Fruit fly (Drosophila melanogaster) Kc167 (cell line): ENCODE data around the gene CG42324.

Experiments used
- Myc ChIP-seq: fragments of >200 bp; optimal IDR thresholded peaks from 2 replicates; lab custom pipeline; 2017; ENCODE audit warnings: missing external identifiers
- Sin3A ChIP-seq: fragments of >200 bp; optimal IDR thresholded peaks from 2 replicates; lab custom pipeline; 2018; ENCODE audit warnings: missing external identifiers
- h ChIP-seq: fragments of >200 bp; optimal IDR thresholded peaks from 3 replicates; lab custom pipeline; 2018; ENCODE audit warnings: missing external identifiers
- insv ChIP-seq: fragments of >200 bp; optimal IDR thresholded peaks from 3 replicates; lab custom pipeline; 2018; ENCODE audit warnings: missing external identifiers
- psq ChIP-seq: fragments of >200 bp; optimal IDR thresholded peaks from 2 replicates; lab custom pipeline; 2017; ENCODE audit warnings: missing external identifiers
- ttk ChIP-seq: sonication (Bioruptor generic); optimal IDR thresholded peaks from 2 replicates; lab custom pipeline; 2017; ENCODE audit warnings: missing external identifiers

- TF ChIP-seq ttk (lab: Kevin White, UChicago) (no peak), psq (lab: Kevin White, UChicago) (no peak), Sin3A (lab: Kevin White, UChicago) (no peak), insv (lab: Kevin White, UChicago) (no peak), h (lab: Kevin White, UChicago) (no peak), Myc (lab: Kevin White, UChicago) (no peak)
Observed at dm6 chr3L:3444246-3444785, 27.9 kb upstream of the CG42324 start.
